Fruit fly (Drosophila melanogaster): ENCODE data around the gene Gbeta13F.

DNA sequence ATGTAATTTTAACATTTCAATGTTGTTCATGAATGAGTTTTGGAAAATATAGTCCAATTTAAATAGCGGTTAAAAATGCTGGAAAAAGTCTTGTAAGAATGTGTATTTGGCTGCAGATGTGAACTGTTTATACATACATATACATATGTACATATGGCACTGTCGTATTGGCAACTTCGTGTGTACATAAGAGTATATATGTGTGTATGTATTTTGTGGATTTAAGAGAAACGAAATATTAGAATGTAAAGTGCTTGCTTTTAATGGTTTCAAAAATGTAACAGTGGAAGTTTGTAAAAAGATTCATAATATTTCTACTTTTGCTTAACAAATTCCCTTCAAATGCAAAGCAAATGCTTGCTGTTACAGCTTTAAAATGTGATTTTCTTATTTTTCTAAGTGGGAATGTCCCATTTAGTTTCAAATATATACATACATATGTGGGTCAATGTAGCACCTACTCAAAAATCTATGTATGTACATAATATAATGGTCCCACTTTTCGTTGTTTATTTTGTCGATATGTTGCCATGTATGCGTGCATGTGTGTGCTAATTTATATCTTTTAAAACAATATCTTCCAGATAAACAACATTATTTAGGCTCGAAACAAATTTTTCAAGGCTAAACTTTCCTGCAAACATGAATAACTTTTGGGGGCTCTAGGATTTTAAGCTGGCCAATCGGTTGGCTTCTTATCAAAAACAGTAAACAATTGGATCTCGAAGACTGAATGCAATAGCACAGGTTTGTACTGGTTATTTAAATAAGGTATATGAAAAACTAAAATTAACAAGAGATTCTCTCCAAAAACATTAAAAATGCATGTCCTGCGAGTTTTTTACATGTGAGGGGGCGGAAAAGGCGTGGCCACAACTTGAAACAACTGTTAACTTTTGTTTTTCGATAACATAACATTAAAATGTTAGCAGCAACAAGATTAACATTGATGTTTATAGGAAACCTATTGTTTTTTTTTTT is 11.2 kb downstream of the Gbeta13F start:
- TF ChIP-seq insv (optimal IDR thresholded peaks at IDR 0.05) = no peak
- no peak for TF ChIP-seq psq (optimal IDR thresholded peaks at IDR 0.05)
- TF ChIP-seq ttk (optimal IDR thresholded peaks at IDR 0.05) = no peak
- TF ChIP-seq Myc (optimal IDR thresholded peaks at IDR 0.05) = no peak
- no peak for TF ChIP-seq h (optimal IDR thresholded peaks at IDR 0.05)

All from Kc167 (cell line).